Fruit fly (Drosophila melanogaster) whole organism, wandering third instar larva: ENCODE measurements around the gene CG13056.

ENCODE experiments used
- OdsH ChIP-seq: fragments of 200-800 bp; sonication (Bioruptor generic); optimal IDR thresholded peaks from 2 replicates; lab custom pipeline; 2016; ENCODE audit warnings: missing biosample characterization, mild to moderate bottlenecking, missing genetic modification characterization
- usp ChIP-seq: fragments of >200 bp; optimal IDR thresholded peaks from 2 replicates; lab custom pipeline; 2017; ENCODE audit warnings: missing biosample characterization, missing genetic modification characterization

DNA sequence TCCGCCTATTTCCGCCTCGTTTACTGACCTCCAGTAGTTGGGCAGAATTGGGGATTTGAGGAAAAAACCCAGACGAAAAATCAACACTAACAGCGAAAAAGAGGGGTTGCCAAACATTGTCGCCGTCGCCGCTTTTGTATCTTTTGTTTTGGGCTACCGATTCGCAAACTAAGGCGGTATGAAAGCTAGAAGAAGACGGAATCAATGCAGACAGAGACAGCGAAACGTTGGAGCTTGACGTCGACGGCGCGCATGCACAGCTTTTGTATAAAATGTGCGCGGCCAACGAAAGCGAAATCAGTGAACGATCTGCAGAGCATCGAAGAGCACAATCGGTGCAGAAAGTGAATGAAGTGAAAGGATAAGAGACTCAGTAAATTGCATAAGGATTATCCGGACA, 5.6 kb downstream of the CG13056 start, which contains the start of gene CG4998:
- no peak for TF ChIP-seq usp (GFP tag; lab: Kevin White, UChicago)
- no peak for TF ChIP-seq OdsH (GFP tag; lab: Kevin White, UChicago)
